Worm (Caenorhabditis elegans) whole organism, L4 larva: Measurements from ENCODE around the gene C16D9.5.

ENCODE experiments used
- dpl-1 ChIP-seq: fragments of 150-350 bp; optimal IDR thresholded peaks from 2 replicates; lab custom pipeline; 2014; ENCODE audit warnings: missing biosample characterization, missing genetic modification reagents, missing genetic modification characterization
- jun-1 ChIP-seq: fragments of 150-350 bp; optimal IDR thresholded peaks from 2 replicates; lab custom pipeline; 2014; ENCODE audit warnings: missing biosample characterization, missing genetic modification reagents, missing genetic modification characterization
- nhr-11 ChIP-seq: fragments of 150-350 bp; optimal IDR thresholded peaks from 2 replicates; lab custom pipeline; 2014; ENCODE audit warnings: missing biosample characterization, missing genetic modification characterization
- nhr-237 ChIP-seq: sonication (generic microtip); optimal IDR thresholded peaks from 2 replicates; lab custom pipeline; 2017; ENCODE audit warnings: missing biosample characterization, missing genetic modification characterization
- unc-62 ChIP-seq, 3 experiments: fragments of 150-350 bp in 1 of 3; sonication (generic microtip); optimal IDR thresholded peaks in 2 of 3; peaks in 1 of 3; 1 replicate in 1 of 3; 2 replicates in 2 of 3; lab custom pipeline; 2014 to 2017; ENCODE audit warnings: missing biosample characterization in 3 of 3, missing genetic modification characterization in 3 of 3, missing genetic modification reagents in 3 of 3, missing genotype in 1 of 3

DNA sequence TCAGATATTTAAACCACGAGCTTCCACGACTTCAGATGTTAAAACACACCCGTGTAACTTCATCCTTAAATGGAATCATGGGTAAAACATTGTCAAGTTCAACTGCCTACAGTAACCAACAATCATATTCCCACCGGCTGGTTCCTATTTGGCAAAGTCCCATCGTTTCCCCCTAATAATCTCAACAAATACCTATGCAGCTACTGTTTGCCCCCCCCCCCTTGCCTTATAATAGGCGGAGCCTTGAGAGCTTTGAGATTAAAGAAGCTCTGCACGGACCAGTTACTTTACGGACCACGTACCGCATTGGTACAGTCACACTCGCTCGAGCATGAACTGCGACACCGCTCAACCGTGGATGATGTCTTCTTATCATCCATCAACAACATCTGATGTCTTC, 20.7 kb downstream of the C16D9.5 start, which contains the start of gene pax-1:
- TF ChIP-seq jun-1 (no peak), unc-62 (GFP tag; optimal IDR thresholded peaks at IDR 0.05 in 1 of 2; lab: Kevin White, UChicago) (no peak), unc-62 (tag; optimal IDR thresholded peaks at IDR 0.05; lab: Kevin White, UChicago) (no peak), nhr-11 (tag; lab: Kevin White, UChicago) (no peak), nhr-237 (tag; lab: Kevin White, UChicago) (no peak), dpl-1 (GFP tag; lab: Kevin White, UChicago) (no peak)
